Worm (Caenorhabditis elegans): ENCODE results near the gene cgr-1.

Gene cgr-1

ce11 chrX:3602622-3603021, 2.4 kb upstream of the cgr-1 start:
- TF ChIP-seq nhr-237 (tag; optimal IDR thresholded peaks at IDR 0.05), result no peak
- TF ChIP-seq sem-2 (GFP tag; optimal IDR thresholded peaks at IDR 0.05), result no peak
- no peak for TF ChIP-seq drap-1 (GFP tag; optimal IDR thresholded peaks at IDR 0.05)
- TF ChIP-seq ceh-39 (tag; optimal IDR thresholded peaks at IDR 0.05), result no peak
- no peak for TF ChIP-seq ztf-11 (tag; optimal IDR thresholded peaks at IDR 0.05)
- TF ChIP-seq pha-4 (tag; optimal IDR thresholded peaks at IDR 0.05), result no peak
- TF ChIP-seq elt-1 (tag; optimal IDR thresholded peaks at IDR 0.05; ENCODE audit: borderline replicate concordance, insufficient read depth), result no peak
- TF ChIP-seq blmp-1 (tag; optimal IDR thresholded peaks at IDR 0.05), result no peak
- no peak for TF ChIP-seq bed-3 (GFP tag; optimal IDR thresholded peaks at IDR 0.05)
- no peak for TF ChIP-seq snpc-4 (tag; optimal IDR thresholded peaks at IDR 0.05)
- no peak for TF ChIP-seq ham-2 (GFP tag; optimal IDR thresholded peaks at IDR 0.05)
- TF ChIP-seq ceh-43 (GFP tag; optimal IDR thresholded peaks at IDR 0.05), result no peak
- TF ChIP-seq mab-5 (tag; optimal IDR thresholded peaks at IDR 0.05), result no peak
- TF ChIP-seq nhr-76 (tag; optimal IDR thresholded peaks at IDR 0.05), result no peak

- TF ChIP-seq hlh-1 (tag; optimal IDR thresholded peaks at IDR 0.05) (peak; percentile 18), ces-1 (GFP tag; optimal IDR thresholded peaks at IDR 0.05) (no peak)
Observed at ce11 chrX:3601531-3601930, 1.3 kb upstream of the cgr-1 start, which contains the start of gene C18B2.3. Gene C18B2.3 (plus strand): TSS chrX:3601831.

- no peak for TF ChIP-seq zip-8 (tag; optimal IDR thresholded peaks at IDR 0.05)
- TF ChIP-seq ztf-11 (tag; optimal IDR thresholded peaks at IDR 0.05), result no peak
- TF ChIP-seq unc-120 (tag; optimal IDR thresholded peaks at IDR 0.05; ENCODE audit: poor library complexity, severe bottlenecking), result peak; percentile 8
- TF ChIP-seq nhr-12 (tag; optimal IDR thresholded peaks at IDR 0.05), result no peak
- no peak for TF ChIP-seq ceh-43 (GFP tag; optimal IDR thresholded peaks at IDR 0.05)
- no peak for TF ChIP-seq blmp-1 (tag; optimal IDR thresholded peaks at IDR 0.05)
- TF ChIP-seq hlh-1 (tag; optimal IDR thresholded peaks at IDR 0.05), result peak; percentile 80
- TF ChIP-seq unc-62 (GFP tag; optimal IDR thresholded peaks at IDR 0.05), result peak; percentile 1
- no peak for TF ChIP-seq mls-2 (tag; optimal IDR thresholded peaks at IDR 0.05)
- TF ChIP-seq snpc-4 (tag; optimal IDR thresholded peaks at IDR 0.05), result no peak
- TF ChIP-seq mep-1 (tag; optimal IDR thresholded peaks at IDR 0.05), result no peak
- TF ChIP-seq tbx-8 (GFP tag; optimal IDR thresholded peaks at IDR 0.05), result no peak
- no peak for TF ChIP-seq lin-13 (tag; optimal IDR thresholded peaks at IDR 0.05)
- no peak for TF ChIP-seq nhr-28 (tag; optimal IDR thresholded peaks at IDR 0.05)
Observed at ce11 chrX:3599860-3600259, 397 bp downstream of the cgr-1 start.

ce11 chrX:3596967-3597366, 3.3 kb downstream of the cgr-1 start:
- TF ChIP-seq blmp-1 (tag; optimal IDR thresholded peaks at IDR 0.05), result peak; percentile 72
- no peak for TF ChIP-seq ceh-83 (GFP tag; optimal IDR thresholded peaks at IDR 0.05)
- no peak for TF ChIP-seq mep-1 (tag; optimal IDR thresholded peaks at IDR 0.05)

- peak; percentile 92 for TF ChIP-seq ham-2 (GFP tag; optimal IDR thresholded peaks at IDR 0.05)
- peak; percentile 85 for TF ChIP-seq elt-1 (tag; optimal IDR thresholded peaks at IDR 0.05; ENCODE audit: borderline replicate concordance, insufficient read depth)
- TF ChIP-seq unc-120 (tag; optimal IDR thresholded peaks at IDR 0.05; ENCODE audit: poor library complexity, severe bottlenecking), result no peak
- TF ChIP-seq mls-2 (tag; optimal IDR thresholded peaks at IDR 0.05), result no peak
- peak; percentile 77 for TF ChIP-seq blmp-1 (tag; optimal IDR thresholded peaks at IDR 0.05)
- no peak for TF ChIP-seq zip-8 (tag; optimal IDR thresholded peaks at IDR 0.05)
- TF ChIP-seq elt-3 (tag; optimal IDR thresholded peaks at IDR 0.05), result no peak
- no peak for TF ChIP-seq bed-3 (GFP tag; optimal IDR thresholded peaks at IDR 0.05)
- no peak for TF ChIP-seq nhr-237 (tag; optimal IDR thresholded peaks at IDR 0.05)
- no peak for TF ChIP-seq nhr-12 (tag; optimal IDR thresholded peaks at IDR 0.05)
- TF ChIP-seq mep-1 (tag; optimal IDR thresholded peaks at IDR 0.05), result no peak
- TF ChIP-seq sptf-1 (tag; optimal IDR thresholded peaks at IDR 0.05), result no peak
- TF ChIP-seq nhr-28 (tag; optimal IDR thresholded peaks at IDR 0.05), result no peak
- no peak for TF ChIP-seq nhr-76 (tag; optimal IDR thresholded peaks at IDR 0.05)
- no peak for TF ChIP-seq lin-13 (tag; optimal IDR thresholded peaks at IDR 0.05)
Observed at ce11 chrX:3596303-3596772, 3.9 kb downstream of the cgr-1 start, which contains the start of gene T27A10.6. Gene T27A10.6 (minus strand): TSS chrX:3596353.

ce11 chrX:3590510-3590909, 9.7 kb downstream of the cgr-1 start:
- TF ChIP-seq drap-1 (GFP tag; optimal IDR thresholded peaks at IDR 0.05), result no peak
- no peak for TF ChIP-seq mab-5 (tag; optimal IDR thresholded peaks at IDR 0.05)
- no peak for TF ChIP-seq elt-1 (tag; optimal IDR thresholded peaks at IDR 0.05; ENCODE audit: borderline replicate concordance, insufficient read depth)
- no peak for TF ChIP-seq zip-8 (tag; optimal IDR thresholded peaks at IDR 0.05)
- no peak for TF ChIP-seq unc-39 (tag; optimal IDR thresholded peaks at IDR 0.05)
- no peak for TF ChIP-seq unc-62 (GFP tag; optimal IDR thresholded peaks at IDR 0.05)
- TF ChIP-seq flh-1 (GFP tag; optimal IDR thresholded peaks at IDR 0.05), result no peak
- TF ChIP-seq ztf-11 (tag; optimal IDR thresholded peaks at IDR 0.05), result no peak
- TF ChIP-seq nhr-28 (tag; optimal IDR thresholded peaks at IDR 0.05), result no peak
- TF ChIP-seq lsy-2 (tag; optimal IDR thresholded peaks at IDR 0.05), result no peak
- no peak for TF ChIP-seq lin-32 (GFP tag; optimal IDR thresholded peaks at IDR 0.05)
- TF ChIP-seq hlh-1 (tag; optimal IDR thresholded peaks at IDR 0.05), result no peak
- no peak for TF ChIP-seq snpc-4 (tag; optimal IDR thresholded peaks at IDR 0.05)
- no peak for TF ChIP-seq M03D4.4 (tag; optimal IDR thresholded peaks at IDR 0.05)
- TF ChIP-seq blmp-1 (tag; optimal IDR thresholded peaks at IDR 0.05), result no peak

All from whole organism, mixed stage, embryonic.